Fruit fly (Drosophila melanogaster): ENCODE results near the gene CG3987.

DNA sequence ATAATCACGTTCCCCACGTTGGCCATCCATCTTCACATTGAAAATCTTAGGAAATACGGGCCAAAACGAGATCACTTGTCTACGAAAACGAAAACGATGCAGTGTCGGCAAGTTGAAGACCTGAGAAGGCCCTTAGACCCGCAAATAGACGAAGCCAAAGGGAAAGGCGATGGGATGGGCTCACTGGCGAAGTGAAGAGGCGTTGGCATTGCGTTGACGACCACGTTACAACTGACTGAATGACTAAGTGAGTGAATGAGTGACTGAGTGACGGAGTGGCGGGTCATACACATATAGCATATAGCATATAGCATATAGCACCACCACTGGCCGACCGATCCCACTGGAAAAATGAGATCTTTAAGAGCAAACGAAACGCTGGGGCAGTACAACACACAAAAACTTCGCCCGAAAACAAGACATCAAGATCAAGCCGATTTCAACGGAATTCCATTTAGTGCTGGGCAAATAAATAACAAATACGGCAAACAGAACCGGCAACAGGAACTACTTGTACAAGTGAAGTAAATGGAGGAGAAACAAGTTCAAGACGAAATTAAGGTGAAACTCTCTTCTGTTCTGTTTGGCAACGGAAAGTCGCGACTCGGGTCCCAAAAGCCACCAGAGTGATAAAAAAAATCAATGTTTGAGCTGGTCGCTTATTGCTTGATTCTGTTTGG is 16.6 kb upstream of the CG3987 start:
- TF ChIP-seq CG18476 (GFP tag; optimal IDR thresholded peaks at IDR 0.05) (no peak), Optix (GFP tag; IDR thresholded peaks at IDR 0.05) (no peak), CG43689 (GFP tag; IDR thresholded peaks at IDR 0.05) (no peak), tll (GFP tag; optimal IDR thresholded peaks at IDR 0.05) (no peak), sug (tag; optimal IDR thresholded peaks at IDR 0.05) (no peak), cg (GFP tag; optimal IDR thresholded peaks at IDR 0.05) (no peak)

Measured in whole organism, embryonic.